Fruit fly (Drosophila melanogaster) whole organism, embryonic: ENCODE results near the gene Tim17a2.
A peak's percentile ranks its signal among the peaks of the same experiment; 100 is the strongest.

Experiments
- Aef1 ChIP-seq: fragments of 200-800 bp; sonication (Bioruptor generic); IDR thresholded peaks from 3 replicates; pipeline ENCODE4 v1.3.6; 2022; ENCODE audit warnings: missing biosample characterization, missing genetic modification characterization
- Atf3 ChIP-seq: fragments of 200-800 bp; sonication (Bioruptor generic); optimal IDR thresholded peaks from 3 replicates; lab custom pipeline; 2016; ENCODE audit warnings: missing biosample characterization, missing genetic modification characterization
- Atf6 ChIP-seq: fragments of 200-800 bp; sonication (Bioruptor generic); IDR thresholded peaks from 2 replicates; pipeline ENCODE4 v1.3.6; 2022; ENCODE audit warnings: missing biosample characterization, missing genetic modification characterization
- Blimp-1 ChIP-seq: fragments of 200-800 bp; sonication (Bioruptor generic); optimal IDR thresholded peaks from 3 replicates; lab custom pipeline; 2018; ENCODE audit warnings: missing biosample characterization, missing genetic modification characterization, mild to moderate bottlenecking, moderate library complexity, missing genetic modification reagents
- CG11696 ChIP-seq: fragments of 200-800 bp; sonication (Bioruptor generic); IDR thresholded peaks from 2 replicates; pipeline ENCODE4 v1.3.6; 2022; ENCODE audit warnings: missing biosample characterization, missing genetic modification characterization
- CG12071 ChIP-seq: fragments of 200-800 bp; sonication (Bioruptor generic); optimal IDR thresholded peaks from 3 replicates; lab custom pipeline; 2018; ENCODE audit warnings: missing biosample characterization, mild to moderate bottlenecking, missing genetic modification characterization
- CG12391 ChIP-seq: fragments of 200-800 bp; sonication (Bioruptor generic); optimal IDR thresholded peaks from 3 replicates; lab custom pipeline; 2018; ENCODE audit warnings: missing biosample characterization, mild to moderate bottlenecking, missing genetic modification characterization, moderate library complexity
- CG12769 ChIP-seq: fragments of 200-800 bp; sonication (Bioruptor generic); optimal IDR thresholded peaks from 2 replicates; lab custom pipeline; 2019; ENCODE audit warnings: missing biosample characterization, mild to moderate bottlenecking, missing genetic modification characterization, moderate library complexity
- CG15601 ChIP-seq: fragments of 200-800 bp; sonication (Bioruptor generic); optimal IDR thresholded peaks from 3 replicates; lab custom pipeline; 2019; ENCODE audit warnings: missing biosample characterization, mild to moderate bottlenecking, missing genetic modification characterization, moderate library complexity
- CG17328 ChIP-seq: fragments of 200-800 bp; sonication (Bioruptor generic); IDR thresholded peaks from 2 replicates; pipeline ENCODE4 v1.3.6; 2022; ENCODE audit warnings: missing biosample characterization, missing genetic modification characterization
- CG17802 ChIP-seq: fragments of 200-800 bp; sonication (Bioruptor generic); optimal IDR thresholded peaks from 2 replicates; lab custom pipeline; 2018; ENCODE audit warnings: missing biosample characterization, mild to moderate bottlenecking, missing genetic modification characterization, moderate library complexity
- CG18619 ChIP-seq: fragments of 200-800 bp; sonication (Bioruptor generic); optimal IDR thresholded peaks from 3 replicates; lab custom pipeline; 2017; ENCODE audit warnings: missing biosample characterization, mild to moderate bottlenecking, missing genetic modification characterization
- CG31441 ChIP-seq: fragments of 200-800 bp; sonication (Bioruptor generic); IDR thresholded peaks from 2 replicates; pipeline ENCODE4 v1.3.6; 2022; ENCODE audit warnings: missing biosample characterization, missing genetic modification characterization
- CG33557 ChIP-seq: fragments of 200-800 bp; sonication (Bioruptor generic); optimal IDR thresholded peaks from 2 replicates; lab custom pipeline; 2019; ENCODE audit warnings: missing biosample characterization, mild to moderate bottlenecking, missing genetic modification characterization, moderate library complexity
- CG42726 ChIP-seq: fragments of 200-800 bp; sonication (Bioruptor generic); IDR thresholded peaks from 2 replicates; pipeline ENCODE4 v1.3.6; 2022; ENCODE audit warnings: missing biosample characterization, missing genetic modification characterization; ENCODE audit not compliant: partially characterized antibody
- CG4328 ChIP-seq: fragments of 200-800 bp; sonication (Bioruptor generic); optimal IDR thresholded peaks from 3 replicates; lab custom pipeline; 2017; ENCODE audit warnings: missing biosample characterization, missing genetic modification reagents, missing genetic modification characterization
- CG6175 ChIP-seq: fragments of 200-800 bp; sonication (Bioruptor generic); IDR thresholded peaks from 3 replicates; pipeline ENCODE4 v1.3.6; 2022; ENCODE audit warnings: missing biosample characterization, missing genetic modification characterization
- CG6654 ChIP-seq: fragments of 200-800 bp; sonication (Bioruptor generic); optimal IDR thresholded peaks from 2 replicates; lab custom pipeline; 2017; ENCODE audit warnings: missing biosample characterization, mild to moderate bottlenecking, missing genetic modification characterization
- CG6791 ChIP-seq: fragments of 200-800 bp; sonication (Bioruptor generic); IDR thresholded peaks from 3 replicates; pipeline ENCODE4 v1.3.6; 2022; ENCODE audit warnings: missing biosample characterization, missing genetic modification characterization; ENCODE audit not compliant: partially characterized antibody
- CG7372 ChIP-seq: fragments of 200-800 bp; sonication (Bioruptor generic); IDR thresholded peaks from 2 replicates; pipeline ENCODE4 v1.3.6; 2022; ENCODE audit warnings: missing biosample characterization, missing genetic modification characterization
- CG8765 ChIP-seq: fragments of 200-800 bp; sonication (Bioruptor generic); IDR thresholded peaks from 2 replicates; pipeline ENCODE4 v1.3.6; 2022; ENCODE audit warnings: missing biosample characterization, missing genetic modification characterization
- E2f2 ChIP-seq: fragments of 200-800 bp; sonication (Bioruptor generic); IDR thresholded peaks from 2 replicates; pipeline ENCODE4 v1.3.6; 2022; ENCODE audit warnings: missing biosample characterization, missing genetic modification characterization
- HLHmδ ChIP-seq: fragments of 200-800 bp; sonication (Bioruptor generic); optimal IDR thresholded peaks from 2 replicates; lab custom pipeline; 2018; ENCODE audit warnings: missing biosample characterization, mild to moderate bottlenecking, missing genetic modification characterization, moderate library complexity
- HmgZ ChIP-seq: fragments of 200-800 bp; sonication (Bioruptor generic); optimal IDR thresholded peaks from 2 replicates; lab custom pipeline; 2018; ENCODE audit warnings: missing biosample characterization, mild to moderate bottlenecking, missing genetic modification characterization
- Hr51 ChIP-seq, 2 experiments: fragments of 200-800 bp; sonication (Bioruptor generic); optimal IDR thresholded peaks; 2 replicates in 1 of 2; 3 replicates in 1 of 2; lab custom pipeline; 2016 to 2018; ENCODE audit warnings: missing biosample characterization in 2 of 2, missing genetic modification characterization in 2 of 2, mild to moderate bottlenecking in 1 of 2, moderate library complexity in 1 of 2
- Med ChIP-seq: fragments of 200-800 bp; sonication (Bioruptor generic); peaks from one replicate; lab custom pipeline; 2016; ENCODE audit warnings: missing biosample characterization, missing genetic modification characterization, mild to moderate bottlenecking, inconsistent platforms, moderate library complexity
- NC2α ChIP-seq: fragments of 200-800 bp; sonication (Bioruptor generic); optimal IDR thresholded peaks from 2 replicates; lab custom pipeline; 2016; ENCODE audit warnings: missing biosample characterization, missing genetic modification characterization
- Neu2 ChIP-seq: fragments of 200-800 bp; sonication (Bioruptor generic); optimal IDR thresholded peaks from 3 replicates; lab custom pipeline; 2016; ENCODE audit warnings: missing biosample characterization, missing genetic modification characterization, borderline replicate concordance
- Opbp ChIP-seq: fragments of 200-800 bp; sonication (Bioruptor generic); IDR thresholded peaks from 3 replicates; pipeline ENCODE4 v1.3.6; 2022; ENCODE audit warnings: missing biosample characterization, missing genetic modification characterization; ENCODE audit not compliant: partially characterized antibody
- Ravus ChIP-seq: fragments of 200-800 bp; sonication (Bioruptor generic); IDR thresholded peaks from 2 replicates; pipeline ENCODE4 v1.3.6; 2022; ENCODE audit warnings: missing biosample characterization, missing genetic modification characterization
- Spps ChIP-seq: fragments of 200-800 bp; sonication (Bioruptor generic); optimal IDR thresholded peaks from 2 replicates; lab custom pipeline; 2018; ENCODE audit warnings: missing biosample characterization, mild to moderate bottlenecking, missing genetic modification characterization
- Sry-β ChIP-seq: fragments of 200-800 bp; sonication (Bioruptor generic); optimal IDR thresholded peaks from 2 replicates; lab custom pipeline; 2018; ENCODE audit warnings: missing biosample characterization, mild to moderate bottlenecking, missing genetic modification characterization, moderate library complexity
- Taf1 ChIP-seq: fragments of 200-800 bp; sonication (Bioruptor generic); IDR thresholded peaks from 2 replicates; pipeline ENCODE4 v1.3.6; 2022; ENCODE audit warnings: missing biosample characterization, missing genetic modification characterization
- Tbp ChIP-seq: fragments of >200 bp; optimal IDR thresholded peaks from 2 replicates; lab custom pipeline; 2018; ENCODE audit warnings: missing biosample characterization, missing genetic modification characterization
- ab ChIP-seq: fragments of 200-800 bp; sonication (Bioruptor generic); optimal IDR thresholded peaks from 2 replicates; lab custom pipeline; 2016; ENCODE audit warnings: missing biosample characterization, missing genetic modification characterization
- ase ChIP-seq: fragments of 200-800 bp; sonication (Bioruptor generic); IDR thresholded peaks from 3 replicates; pipeline ENCODE4 v1.3.6; 2022; ENCODE audit warnings: missing biosample characterization, missing genetic modification characterization
- cato ChIP-seq: fragments of 200-800 bp; sonication (Bioruptor generic); optimal IDR thresholded peaks from 2 replicates; lab custom pipeline; 2016; ENCODE audit warnings: missing biosample characterization, missing genetic modification characterization, borderline replicate concordance
- cg ChIP-seq: fragments of 200-800 bp; sonication (Bioruptor generic); optimal IDR thresholded peaks from 3 replicates; lab custom pipeline; 2019; ENCODE audit warnings: missing biosample characterization, mild to moderate bottlenecking, missing genetic modification characterization, moderate library complexity
- chif ChIP-seq, 2 experiments: fragments of 200-800 bp; sonication (Bioruptor generic); optimal IDR thresholded peaks; 3 replicates each; lab custom pipeline; 2016; ENCODE audit warnings: missing biosample characterization in 2 of 2, missing genetic modification characterization in 2 of 2
- dmrt11E ChIP-seq: fragments of 200-800 bp; sonication (Bioruptor generic); optimal IDR thresholded peaks from 3 replicates; lab custom pipeline; 2018; ENCODE audit warnings: missing biosample characterization, mild to moderate bottlenecking, missing genetic modification characterization, moderate library complexity
- ems ChIP-seq: fragments of 200-800 bp; sonication (Bioruptor generic); optimal IDR thresholded peaks from 3 replicates; lab custom pipeline; 2016; ENCODE audit warnings: missing biosample characterization, missing genetic modification characterization
- exex ChIP-seq: fragments of 200-800 bp; sonication (Bioruptor generic); optimal IDR thresholded peaks from 4 replicates; lab custom pipeline; 2018; ENCODE audit warnings: missing biosample characterization, mild to moderate bottlenecking, missing genetic modification characterization, moderate library complexity
- gt ChIP-seq: fragments of 200-800 bp; sonication (Bioruptor generic); IDR thresholded peaks from 2 replicates; pipeline ENCODE4 v1.3.6; 2022; ENCODE audit warnings: missing biosample characterization, missing genetic modification characterization
- hb ChIP-seq: fragments of 200-800 bp; sonication (Bioruptor generic); IDR thresholded peaks from 3 replicates; pipeline ENCODE4 v1.3.6; 2022; ENCODE audit warnings: missing biosample characterization, missing genetic modification characterization; ENCODE audit not compliant: partially characterized antibody
- ken ChIP-seq: fragments of 200-800 bp; sonication (Bioruptor generic); IDR thresholded peaks from 3 replicates; pipeline ENCODE4 v1.3.6; 2022; ENCODE audit warnings: missing biosample characterization, missing genetic modification characterization
- mirr ChIP-seq: fragments of 200-800 bp; sonication (Bioruptor generic); optimal IDR thresholded peaks from 3 replicates; lab custom pipeline; 2018; ENCODE audit warnings: missing biosample characterization, mild to moderate bottlenecking, missing genetic modification characterization
- row ChIP-seq: fragments of 200-800 bp; sonication (Bioruptor generic); IDR thresholded peaks from 3 replicates; pipeline ENCODE4 v1.3.6; 2022; ENCODE audit warnings: missing biosample characterization, missing genetic modification characterization
- sd ChIP-seq: fragments of 200-800 bp; sonication (Bioruptor generic); optimal IDR thresholded peaks from 3 replicates; lab custom pipeline; 2018; ENCODE audit warnings: missing biosample characterization, mild to moderate bottlenecking, missing genetic modification characterization, moderate library complexity
- seq ChIP-seq: fragments of 200-800 bp; sonication (Bioruptor generic); IDR thresholded peaks from 2 replicates; pipeline ENCODE4 v1.3.6; 2022; ENCODE audit warnings: missing biosample characterization, missing genetic modification characterization
- wor ChIP-seq: fragments of 200-800 bp; sonication (Bioruptor generic); IDR thresholded peaks from 2 replicates; pipeline ENCODE4 v1.3.6; 2022; ENCODE audit warnings: missing biosample characterization, missing genetic modification characterization

The Tim17a2 gene

DNA sequence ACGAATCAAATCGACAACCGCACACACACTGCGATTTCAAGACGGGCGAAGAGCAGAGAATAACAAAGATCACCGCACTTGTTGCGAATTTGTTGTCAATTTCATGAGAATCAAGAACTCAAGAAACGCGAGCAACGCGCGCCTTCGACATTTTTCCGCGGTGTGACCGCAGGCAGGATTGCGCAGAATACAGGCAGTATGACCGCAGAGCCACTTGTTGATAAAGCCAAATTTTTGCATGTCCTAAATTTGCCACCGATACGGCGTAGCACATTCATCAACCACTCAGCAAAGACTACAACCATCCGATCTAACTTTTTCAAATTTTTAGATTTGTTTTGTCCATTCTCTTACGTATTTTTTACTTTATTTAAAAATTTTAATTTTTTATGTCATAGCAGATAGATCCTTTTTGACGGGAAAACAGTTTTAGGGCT lies 45.2 kb downstream of the Tim17a2 start, which contains the start of gene cno (continued):
- TF ChIP-seq CG15601 (tag; lab: Kevin White, UChicago) = peak; percentile 67
- TF ChIP-seq wor (GFP tag; lab: Robert Waterston, UW) = no peak
- TF ChIP-seq CG12769 (tag; lab: Kevin White, UChicago) = peak; percentile 17
- no peak for TF ChIP-seq sd (tag; lab: Kevin White, UChicago)
- TF ChIP-seq CG12391 (tag; lab: Kevin White, UChicago) = no peak
- no peak for TF ChIP-seq CG7372
- no peak for TF ChIP-seq CG4328 (GFP tag; lab: Kevin White, UChicago)
- peak; percentile 46; the same call in 1 of the 3 replicates for TF ChIP-seq Opbp (GFP tag; lab: Robert Waterston, UW)
- no peak for TF ChIP-seq Hr51 (GFP tag; optimal IDR thresholded peaks at IDR 0.05; lab: Kevin White, UChicago)
- TF ChIP-seq Taf1 (GFP tag; lab: Robert Waterston, UW) = no peak
- TF ChIP-seq Neu2 = no peak
- TF ChIP-seq ab (GFP tag; lab: Kevin White, UChicago) = no peak
- no peak for TF ChIP-seq Aef1 (GFP tag; lab: Robert Waterston, UW)
- TF ChIP-seq CG17328 (GFP tag; lab: Robert Waterston, UW) = 0 out of 2 replicates have a peak, but pooled peaks have one; percentile 26
- TF ChIP-seq cg (GFP tag; lab: Kevin White, UChicago) = no peak
- TF ChIP-seq HmgZ (tag; lab: Kevin White, UChicago) = peak; percentile 56
- TF ChIP-seq CG12071 (GFP tag; lab: Kevin White, UChicago) = no peak
- TF ChIP-seq hb (GFP tag; lab: Robert Waterston, UW) = no peak
- no peak for TF ChIP-seq Blimp-1
- TF ChIP-seq CG6654 (GFP tag; lab: Kevin White, UChicago) = no peak
- TF ChIP-seq Spps (tag; lab: Kevin White, UChicago) = no peak
- no peak; the same call in 1 of the 2 replicates for TF ChIP-seq seq
- no peak for TF ChIP-seq exex (tag; lab: Kevin White, UChicago)
- TF ChIP-seq CG33557 (GFP tag; lab: Kevin White, UChicago) = peak; percentile 35
- no peak for TF ChIP-seq CG8765 (GFP tag; lab: Robert Waterston, UW)
- no peak for TF ChIP-seq cato
- TF ChIP-seq NC2α (GFP tag; lab: Kevin White, UChicago) = no peak
- TF ChIP-seq Atf6 (GFP tag; lab: Robert Waterston, UW) = no peak
- TF ChIP-seq Med (GFP tag; lab: Kevin White, UChicago) = peak; percentile 89
- TF ChIP-seq CG11696 = no peak
- no peak for TF ChIP-seq Atf3 (GFP tag; lab: Kevin White, UChicago)
- peak in 1 of 2 experiments; percentile 11 for TF ChIP-seq chif (GFP tag; optimal IDR thresholded peaks at IDR 0.05; lab: Kevin White, UChicago)
- peak; percentile 1 for TF ChIP-seq CG18619 (GFP tag; lab: Kevin White, UChicago)
- TF ChIP-seq CG42726 (GFP tag; lab: Robert Waterston, UW) = peak; percentile 48; the same call in 1 of the 2 replicates
- no peak for TF ChIP-seq CG6175
- TF ChIP-seq CG31441 = no peak
- no peak for TF ChIP-seq Tbp (GFP tag; lab: Kevin White, UChicago)
- no peak for TF ChIP-seq ken (GFP tag; lab: Robert Waterston, UW)
- no peak for TF ChIP-seq Sry-β (GFP tag; lab: Kevin White, UChicago)
- TF ChIP-seq CG6791 (GFP tag; lab: Robert Waterston, UW) = 0 out of 3 replicates have a peak, but pooled peaks have one; percentile 39
- TF ChIP-seq E2f2 (GFP tag; lab: Robert Waterston, UW) = peak; percentile 85
- TF ChIP-seq dmrt11E (tag; lab: Kevin White, UChicago) = no peak
- TF ChIP-seq HLHmδ (GFP tag; lab: Kevin White, UChicago) = peak; percentile 87
- TF ChIP-seq CG17802 (tag; lab: Kevin White, UChicago) = no peak
- TF ChIP-seq gt (GFP tag; lab: Robert Waterston, UW) = no peak
- TF ChIP-seq ems = peak; percentile 28
- TF ChIP-seq mirr (GFP tag; lab: Kevin White, UChicago) = no peak
- TF ChIP-seq ase (GFP tag; lab: Robert Waterston, UW) = no peak
- TF ChIP-seq Ravus (GFP tag; lab: Robert Waterston, UW) = no peak
- TF ChIP-seq row (GFP tag; lab: Robert Waterston, UW) = no peak; the same call in 2 of the 3 replicates
